Worm (Caenorhabditis elegans) whole organism, L3 larva: Measurements from ENCODE around the gene nbet-1.

Experiments
- R02D3.7 ChIP-seq: fragments of 150-350 bp; optimal IDR thresholded peaks from 2 replicates; lab custom pipeline; 2014; ENCODE audit warnings: missing biosample characterization, missing genetic modification characterization
- ZK546.5 ChIP-seq: sonication (generic microtip); optimal IDR thresholded peaks from 2 replicates; lab custom pipeline; 2017; ENCODE audit warnings: missing biosample characterization, missing genetic modification characterization
- aly-2 ChIP-seq: fragments of 150-350 bp; optimal IDR thresholded peaks from 2 replicates; lab custom pipeline; 2014; ENCODE audit warnings: missing biosample characterization, missing genetic modification characterization
- ama-1 ChIP-seq: fragments of 150-350 bp; optimal IDR thresholded peaks from 2 replicates; lab custom pipeline; 2018
- ceh-16 ChIP-seq: sonication (generic microtip); optimal IDR thresholded peaks from 2 replicates; lab custom pipeline; 2017; ENCODE audit warnings: missing biosample characterization, missing genetic modification characterization
- ceh-28 ChIP-seq: fragments of 150-350 bp; optimal IDR thresholded peaks from 2 replicates; lab custom pipeline; 2014; ENCODE audit warnings: missing biosample characterization, missing genetic modification reagents, missing genetic modification characterization
- ceh-82 ChIP-seq: fragments of 150-350 bp; optimal IDR thresholded peaks from 2 replicates; lab custom pipeline; 2014; ENCODE audit warnings: missing biosample characterization, missing genetic modification characterization
- ceh-9 ChIP-seq: sonication (generic microtip); optimal IDR thresholded peaks from 2 replicates; lab custom pipeline; 2018; ENCODE audit warnings: missing biosample characterization, missing genetic modification characterization
- daf-12 ChIP-seq: fragments of 150-350 bp; optimal IDR thresholded peaks from 2 replicates; lab custom pipeline; 2014; ENCODE audit warnings: missing biosample characterization, missing genetic modification reagents, missing genetic modification characterization
- egl-27 ChIP-seq: sonication (generic microtip); optimal IDR thresholded peaks from 4 replicates; lab custom pipeline; 2017; ENCODE audit warnings: missing biosample characterization, missing genetic modification reagents, missing genetic modification characterization
- egl-5 ChIP-seq: fragments of 150-350 bp; optimal IDR thresholded peaks from 2 replicates; lab custom pipeline; 2017; ENCODE audit warnings: missing biosample characterization, missing genetic modification reagents, missing genetic modification characterization, inconsistent platforms
- elt-1 ChIP-seq: fragments of 150-350 bp; optimal IDR thresholded peaks from 2 replicates; lab custom pipeline; 2014; ENCODE audit warnings: missing biosample characterization, missing genetic modification characterization
- elt-2 ChIP-seq: sonication (generic microtip); optimal IDR thresholded peaks from 2 replicates; lab custom pipeline; 2016; ENCODE audit warnings: missing genetic modification reagents, mild to moderate bottlenecking, missing genetic modification characterization, missing compliant biosample characterization
- elt-3 ChIP-seq, 3 experiments: fragments of 150-350 bp in 1 of 3; sonication (generic microtip) in 2 of 3; optimal IDR thresholded peaks; 2 replicates in 2 of 3; 4 replicates in 1 of 3; lab custom pipeline; 2014 to 2017; ENCODE audit warnings: missing biosample characterization in 3 of 3, missing genetic modification characterization in 3 of 3
- eor-1 ChIP-seq, 2 experiments: fragments of 150-350 bp; optimal IDR thresholded peaks; 2 replicates each; lab custom pipeline; 2014 to 2018; ENCODE audit warnings: missing biosample characterization in 2 of 2, missing genetic modification characterization in 2 of 2
- fkh-10 ChIP-seq: sonication (generic microtip); optimal IDR thresholded peaks from 2 replicates; lab custom pipeline; 2017; ENCODE audit warnings: missing biosample characterization, missing genetic modification reagents, missing genetic modification characterization
- fkh-2 ChIP-seq: fragments of 150-350 bp; optimal IDR thresholded peaks from 2 replicates; lab custom pipeline; 2014; ENCODE audit warnings: missing biosample characterization, missing genetic modification reagents, missing genetic modification characterization
- fos-1 ChIP-seq: fragments of 150-350 bp; optimal IDR thresholded peaks from 2 replicates; lab custom pipeline; 2014; ENCODE audit warnings: missing biosample characterization, missing genetic modification characterization
- hmg-11 ChIP-seq: sonication (generic microtip); optimal IDR thresholded peaks from 2 replicates; lab custom pipeline; 2016; ENCODE audit warnings: missing genetic modification characterization, missing compliant biosample characterization
- jun-1 ChIP-seq: fragments of 150-350 bp; optimal IDR thresholded peaks from 2 replicates; lab custom pipeline; 2014; ENCODE audit warnings: missing biosample characterization, missing genetic modification reagents, missing genetic modification characterization
- lin-15B ChIP-seq: fragments of 150-350 bp; optimal IDR thresholded peaks from 2 replicates; lab custom pipeline; 2014; ENCODE audit warnings: missing biosample characterization, missing genetic modification characterization
- lin-39 ChIP-seq: fragments of 150-350 bp; optimal IDR thresholded peaks from 2 replicates; lab custom pipeline; 2018; ENCODE audit warnings: missing biosample characterization, missing genetic modification reagents, missing genetic modification characterization
- lsy-12 ChIP-seq: sonication (generic microtip); optimal IDR thresholded peaks from 2 replicates; lab custom pipeline; 2016; ENCODE audit warnings: mild to moderate bottlenecking, missing genetic modification characterization, missing compliant biosample characterization
- mdl-1 ChIP-seq: fragments of 150-350 bp; optimal IDR thresholded peaks from 2 replicates; lab custom pipeline; 2014; ENCODE audit warnings: missing biosample characterization, missing genetic modification characterization
- mml-1 ChIP-seq: fragments of 150-350 bp; sonication (generic microtip); optimal IDR thresholded peaks from 3 replicates; lab custom pipeline; 2014; ENCODE audit warnings: missing biosample characterization, missing genetic modification characterization
- nfya-1 ChIP-seq: sonication (generic microtip); optimal IDR thresholded peaks from 2 replicates; lab custom pipeline; 2017; ENCODE audit warnings: missing genetic modification characterization, mild to moderate bottlenecking, missing compliant biosample characterization, antibody characterized with exemption, moderate library complexity; ENCODE audit not compliant: insufficient read depth
- nhr-11 ChIP-seq: fragments of 150-350 bp; optimal IDR thresholded peaks from 2 replicates; lab custom pipeline; 2014; ENCODE audit warnings: missing biosample characterization, missing genetic modification characterization
- nhr-12 ChIP-seq: fragments of 150-350 bp; optimal IDR thresholded peaks from 2 replicates; lab custom pipeline; 2014; ENCODE audit warnings: missing biosample characterization, missing genetic modification characterization
- nhr-23 ChIP-seq: fragments of 150-350 bp; optimal IDR thresholded peaks from 2 replicates; lab custom pipeline; 2014; ENCODE audit warnings: missing biosample characterization, missing genetic modification reagents, missing genetic modification characterization
- nhr-237 ChIP-seq: fragments of 150-350 bp; optimal IDR thresholded peaks from 2 replicates; lab custom pipeline; 2014; ENCODE audit warnings: missing biosample characterization, missing genetic modification characterization
- nhr-25 ChIP-seq: sonication (generic microtip); optimal IDR thresholded peaks from 2 replicates; lab custom pipeline; 2017; ENCODE audit warnings: missing biosample characterization, missing genetic modification characterization
- nhr-28 ChIP-seq: fragments of 150-350 bp; optimal IDR thresholded peaks from 2 replicates; lab custom pipeline; 2014; ENCODE audit warnings: missing biosample characterization, missing genetic modification characterization
- nhr-43 ChIP-seq: sonication (generic microtip); optimal IDR thresholded peaks from 2 replicates; lab custom pipeline; 2016; ENCODE audit warnings: mild to moderate bottlenecking, missing genetic modification characterization, missing compliant biosample characterization; ENCODE audit not compliant: poor library complexity, severe bottlenecking
- nhr-67 ChIP-seq: fragments of 150-350 bp; optimal IDR thresholded peaks from 2 replicates; lab custom pipeline; 2014; ENCODE audit warnings: missing biosample characterization, missing genetic modification characterization
- nhr-76 ChIP-seq: fragments of 150-350 bp; sonication (generic microtip); optimal IDR thresholded peaks from 5 replicates; lab custom pipeline; 2014; ENCODE audit warnings: missing biosample characterization, missing genetic modification characterization
- nhr-77 ChIP-seq: fragments of 150-350 bp; optimal IDR thresholded peaks from 2 replicates; lab custom pipeline; 2014; ENCODE audit warnings: missing biosample characterization, missing genetic modification characterization
- pha-4 ChIP-seq: fragments of 150-350 bp; optimal IDR thresholded peaks from 2 replicates; lab custom pipeline; 2014; ENCODE audit warnings: missing biosample characterization, missing genetic modification reagents, missing genetic modification characterization
- pqm-1 ChIP-seq: fragments of 150-350 bp; optimal IDR thresholded peaks from 2 replicates; lab custom pipeline; 2017; ENCODE audit warnings: missing biosample characterization, missing genetic modification characterization, inconsistent platforms
- sea-2 ChIP-seq: fragments of 150-350 bp; sonication (generic microtip); optimal IDR thresholded peaks from 4 replicates; lab custom pipeline; 2014; ENCODE audit warnings: missing biosample characterization, missing genetic modification reagents, missing genetic modification characterization
- skn-1 ChIP-seq: fragments of 150-350 bp; optimal IDR thresholded peaks from 2 replicates; lab custom pipeline; 2014; ENCODE audit warnings: missing biosample characterization, missing genetic modification characterization
- snpc-4 ChIP-seq: fragments of 150-350 bp; optimal IDR thresholded peaks from 2 replicates; lab custom pipeline; 2014; ENCODE audit warnings: missing biosample characterization, missing genetic modification characterization
- tbx-2 ChIP-seq: sonication (generic microtip); optimal IDR thresholded peaks from 2 replicates; lab custom pipeline; 2016; ENCODE audit warnings: mild to moderate bottlenecking, missing genetic modification characterization, missing compliant biosample characterization
- unc-39 ChIP-seq: sonication (generic microtip); optimal IDR thresholded peaks from 4 replicates; lab custom pipeline; 2017; ENCODE audit warnings: missing biosample characterization, missing genetic modification characterization
- unc-62 ChIP-seq: fragments of 150-350 bp; sonication (generic microtip); optimal IDR thresholded peaks from 4 replicates; lab custom pipeline; 2014; ENCODE audit warnings: missing biosample characterization, missing genetic modification reagents, missing genetic modification characterization
- zag-1 ChIP-seq: fragments of 150-350 bp; optimal IDR thresholded peaks from 2 replicates; lab custom pipeline; 2014; ENCODE audit warnings: missing biosample characterization, missing genetic modification characterization
- ztf-11 ChIP-seq: fragments of 150-350 bp; optimal IDR thresholded peaks from 2 replicates; lab custom pipeline; 2014; ENCODE audit warnings: missing biosample characterization, missing genetic modification characterization
- ztf-4 ChIP-seq: fragments of 150-350 bp; optimal IDR thresholded peaks from 2 replicates; lab custom pipeline; 2014; ENCODE audit warnings: missing biosample characterization, missing genetic modification characterization

The nbet-1 gene

ce11 chrIV:5209390-5209789, at the start of gene nbet-1, which contains the start of gene Y59E9AL.36:
nbet-1 (plus strand) TSS chrIV:5209501.
Y59E9AL.36 (minus strand) TSS chrIV:5209481.
- TF ChIP-seq nhr-25 (tag; lab: Kevin White, UChicago), result peak; percentile 62
- no peak for TF ChIP-seq egl-27 (tag; lab: Kevin White, UChicago)
- TF ChIP-seq sea-2 (GFP tag; lab: Kevin White, UChicago), result no peak
- TF ChIP-seq unc-62, result no peak
- no peak for TF ChIP-seq mdl-1
- TF ChIP-seq ama-1 (lab: Kevin White, UChicago), result no peak
- TF ChIP-seq aly-2, result no peak
- peak; percentile 63 for TF ChIP-seq lin-39
- TF ChIP-seq hmg-11, result peak; percentile 91
- no peak for TF ChIP-seq ceh-9
- TF ChIP-seq nhr-237 (tag; lab: Kevin White, UChicago), result no peak
- TF ChIP-seq snpc-4 (tag; lab: Kevin White, UChicago), result peak; percentile 84
- no peak for TF ChIP-seq mml-1 (tag; lab: Kevin White, UChicago)
- TF ChIP-seq ZK546.5 (tag; lab: Kevin White, UChicago), result no peak
- peak; percentile 48 for TF ChIP-seq lsy-12
- no peak for TF ChIP-seq eor-1 (tag; optimal IDR thresholded peaks at IDR 0.05; lab: Kevin White, UChicago)
- no peak for TF ChIP-seq tbx-2 (tag; lab: Kevin White, UChicago)
- no peak for TF ChIP-seq ztf-11
- TF ChIP-seq lin-15B (tag; lab: Kevin White, UChicago), result peak; percentile 96
- no peak for TF ChIP-seq ceh-16 (tag; lab: Kevin White, UChicago)
- no peak for TF ChIP-seq zag-1 (tag; lab: Kevin White, UChicago)
- TF ChIP-seq R02D3.7 (tag; lab: Kevin White, UChicago), result peak; percentile 97
- no peak for TF ChIP-seq ztf-4 (tag; lab: Kevin White, UChicago)
- TF ChIP-seq elt-2 (tag; lab: Kevin White, UChicago), result peak; percentile 46
- TF ChIP-seq nhr-76 (tag; lab: Kevin White, UChicago), result no peak
- TF ChIP-seq nhr-28 (tag; lab: Kevin White, UChicago), result no peak
- TF ChIP-seq skn-1 (tag; lab: Kevin White, UChicago), result no peak
- peak; percentile 69 for TF ChIP-seq nhr-11 (tag; lab: Kevin White, UChicago)
- no peak for TF ChIP-seq elt-3 (tag; optimal IDR thresholded peaks at IDR 0.05; lab: Kevin White, UChicago)
- peak; percentile 63 for TF ChIP-seq nhr-77 (tag; lab: Kevin White, UChicago)
- TF ChIP-seq ceh-28, result peak; percentile 65
- TF ChIP-seq nfya-1, result peak; percentile 77
- TF ChIP-seq fos-1 (tag; lab: Kevin White, UChicago), result no peak
- TF ChIP-seq egl-5, result peak; percentile 94
- TF ChIP-seq jun-1 (tag; lab: Kevin White, UChicago), result peak; percentile 51
- TF ChIP-seq nhr-67 (tag; lab: Kevin White, UChicago), result no peak
- TF ChIP-seq daf-12 (tag; lab: Kevin White, UChicago), result no peak
- no peak for TF ChIP-seq ceh-82 (tag; lab: Kevin White, UChicago)
- peak; percentile 24 for TF ChIP-seq nhr-43 (tag; lab: Kevin White, UChicago)
- peak; percentile 86 for TF ChIP-seq pha-4 (tag; lab: Kevin White, UChicago)
- TF ChIP-seq elt-1 (tag; lab: Kevin White, UChicago), result no peak
- TF ChIP-seq fkh-2 (tag; lab: Kevin White, UChicago), result peak; percentile 58
- TF ChIP-seq fkh-10 (GFP tag; lab: Kevin White, UChicago), result no peak
- no peak for TF ChIP-seq nhr-23
- no peak for TF ChIP-seq nhr-12
- peak; percentile 17 for TF ChIP-seq pqm-1 (tag; lab: Kevin White, UChicago)
- TF ChIP-seq unc-39 (tag; lab: Kevin White, UChicago), result no peak
